Fruit fly (Drosophila melanogaster): ENCODE data around the gene CG6283.

- no peak for TF ChIP-seq ss (GFP tag; optimal IDR thresholded peaks at IDR 0.05)
- TF ChIP-seq Sox102F (GFP tag; optimal IDR thresholded peaks at IDR 0.05), result no peak
- no peak for TF ChIP-seq Sox15 (GFP tag; optimal IDR thresholded peaks at IDR 0.05)
- no peak for TF ChIP-seq dsx (GFP tag; optimal IDR thresholded peaks at IDR 0.05; ENCODE audit: poor library complexity, severe bottlenecking)
- no peak for TF ChIP-seq CG4318 (GFP tag; optimal IDR thresholded peaks at IDR 0.05)
- TF ChIP-seq Met (GFP tag; optimal IDR thresholded peaks at IDR 0.05), result no peak
- TF ChIP-seq Hr4 (GFP tag; optimal IDR thresholded peaks at IDR 0.05), result no peak
- TF ChIP-seq CG1621 (tag; optimal IDR thresholded peaks at IDR 0.05), result no peak
- TF ChIP-seq Eip75B (GFP tag; optimal IDR thresholded peaks at IDR 0.05), result no peak
- TF ChIP-seq OdsH (GFP tag; optimal IDR thresholded peaks at IDR 0.05), result no peak
- TF ChIP-seq achi (GFP tag; optimal IDR thresholded peaks at IDR 0.05), result no peak
Measured at dm6 chr3R:27067362-27067761, 46.2 kb upstream of the CG6283 start.
